Fruit fly (Drosophila melanogaster): Measurements from ENCODE around the gene Ipk2.

The Ipk2 gene

DNA sequence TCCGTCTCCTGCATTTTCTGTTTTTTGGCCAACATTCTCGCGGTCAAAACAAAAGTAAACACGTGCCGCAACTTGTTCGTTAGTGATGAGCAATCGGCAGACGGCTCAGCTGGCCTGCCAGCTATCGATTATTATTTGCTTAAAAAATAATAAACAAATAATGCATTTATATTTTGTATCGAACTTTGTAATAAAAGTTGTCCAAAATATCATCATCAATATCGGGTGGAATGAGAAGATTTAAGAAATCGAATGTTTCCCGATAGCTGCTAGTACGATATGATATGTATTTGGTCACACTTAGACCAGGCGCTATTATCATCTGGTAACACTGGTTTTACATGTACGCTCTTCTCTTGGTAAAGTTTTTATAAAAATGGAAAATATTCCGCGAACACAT, 6.0 kb downstream of the Ipk2 start, which contains the start of the genes Nle and Sf3b1 (continued):
- TF ChIP-seq Doc2 (GFP tag; IDR thresholded peaks at IDR 0.05) (no peak), YL-1 (GFP tag; optimal IDR thresholded peaks at IDR 0.05) (peak; percentile 90), CG2889 (GFP tag; IDR thresholded peaks at IDR 0.05) (no peak), Adf1 (GFP tag; IDR thresholded peaks at IDR 0.05) (peak; percentile 48), tio (GFP tag; optimal IDR thresholded peaks at IDR 0.05) (no peak), Camta (GFP tag; optimal IDR thresholded peaks at IDR 0.05) (peak; percentile 3), CG30020 (tag; optimal IDR thresholded peaks at IDR 0.05) (peak; percentile 51), nerfin-2 (GFP tag; IDR thresholded peaks at IDR 0.05; ENCODE audit: partially characterized antibody) (peak; percentile 80), Atf6 (GFP tag; IDR thresholded peaks at IDR 0.05) (peak; percentile 31; the same call in 1 of the 2 replicates), crp (GFP tag; optimal IDR thresholded peaks at IDR 0.05) (peak; percentile 11 to 81), Hmr (GFP tag; optimal IDR thresholded peaks at IDR 0.05) (no peak), CG4617 (GFP tag; optimal IDR thresholded peaks at IDR 0.05; ENCODE audit: borderline replicate concordance) (peak; percentile 82), D19A (tag; optimal IDR thresholded peaks at IDR 0.05) (no peak), CG42726 (GFP tag; IDR thresholded peaks at IDR 0.05; ENCODE audit: partially characterized antibody) (peak; percentile 89; the same call in 1 of the 2 replicates), CG13624 (GFP tag; optimal IDR thresholded peaks at IDR 0.05) (peak; percentile 35), btn (GFP tag; optimal IDR thresholded peaks at IDR 0.05) (no peak), sd (tag; optimal IDR thresholded peaks at IDR 0.05) (no peak), Dref (GFP tag; IDR thresholded peaks at IDR 0.05) (peak; percentile 67), dysf (GFP tag; IDR thresholded peaks at IDR 0.05) (peak; percentile 18; the same call in 1 of the 3 replicates), CG17568 (GFP tag; optimal IDR thresholded peaks at IDR 0.05) (no peak), tx (GFP tag; optimal IDR thresholded peaks at IDR 0.05) (no peak), pum (GFP tag; optimal IDR thresholded peaks at IDR 0.05) (peak; percentile 13), klu (GFP tag; IDR thresholded peaks at IDR 0.05) (peak; percentile 15; the same call in 1 of the 2 replicates), Blimp-1 (GFP tag; optimal IDR thresholded peaks at IDR 0.05) (no peak), lola (GFP tag; optimal IDR thresholded peaks at IDR 0.05) (peak in 1 of 3 experiments; percentile 52), ranshi (GFP tag; IDR thresholded peaks at IDR 0.05) (no peak), CG4328 (GFP tag; optimal IDR thresholded peaks at IDR 0.05) (peak; percentile 52), p53 (GFP tag; optimal IDR thresholded peaks at IDR 0.05) (no peak), CG17328 (GFP tag; IDR thresholded peaks at IDR 0.05) (0 out of 2 replicates have a peak, but pooled peaks have one; percentile 2), CG33213 (GFP tag; optimal IDR thresholded peaks at IDR 0.05) (peak; percentile 40), CG9727 (GFP tag; optimal IDR thresholded peaks at IDR 0.05) (peak; percentile 18), chif (GFP tag; optimal IDR thresholded peaks at IDR 0.05) (peak in 1 of 2 experiments; percentile 37), CG12391 (tag; optimal IDR thresholded peaks at IDR 0.05) (peak; percentile 77), inv (GFP tag; IDR thresholded peaks at IDR 0.05; ENCODE audit: partially characterized antibody) (peak; percentile 95), CG7963 (GFP tag; IDR thresholded peaks at IDR 0.05; ENCODE audit: partially characterized antibody) (peak; percentile 48; the same call in 1 of the 3 replicates), CG9609 (GFP tag; optimal IDR thresholded peaks at IDR 0.05) (peak; percentile 17), Scr (GFP tag; IDR thresholded peaks at IDR 0.05; ENCODE audit: partially characterized antibody) (peak; percentile 96), Stat92E (GFP tag; optimal IDR thresholded peaks at IDR 0.05) (peak in 1 of 3 experiments; percentile 35), CG7839 (tag; optimal IDR thresholded peaks at IDR 0.05) (no peak), CG18764 (GFP tag; optimal IDR thresholded peaks at IDR 0.05) (no peak), h (optimal IDR thresholded peaks at IDR 0.05) (no peak), CG43689 (GFP tag; IDR thresholded peaks at IDR 0.05) (no peak), CG6765 (GFP tag; optimal IDR thresholded peaks at IDR 0.05) (no peak), Nf-YC (tag; optimal IDR thresholded peaks at IDR 0.05) (peak; percentile 74), CG1024 (GFP tag; IDR thresholded peaks at IDR 0.05) (no peak), CG6175 (GFP tag; IDR thresholded peaks at IDR 0.05) (no peak), bab2 (GFP tag; optimal IDR thresholded peaks at IDR 0.05) (no peak), Myb (GFP tag; optimal IDR thresholded peaks at IDR 0.05) (peak; percentile 9), CG9817 (tag; optimal IDR thresholded peaks at IDR 0.05) (peak; percentile 76), cg (GFP tag; optimal IDR thresholded peaks at IDR 0.05) (no peak)

Measured in whole organism, embryonic.